Fruit fly (Drosophila melanogaster) whole organism, embryonic: Measurements from ENCODE around the gene CG13131.

Experiments used
- B-H2 ChIP-seq: fragments of 200-800 bp; sonication (Bioruptor generic); optimal IDR thresholded peaks from 2 replicates; lab custom pipeline; 2018; ENCODE audit warnings: missing biosample characterization, mild to moderate bottlenecking, missing genetic modification characterization
- CG11398 ChIP-seq: fragments of 200-800 bp; sonication (Bioruptor generic); optimal IDR thresholded peaks from 2 replicates; lab custom pipeline; 2016; ENCODE audit warnings: missing biosample characterization, missing genetic modification characterization
- CG12104 ChIP-seq: fragments of 200-800 bp; sonication (Bioruptor generic); optimal IDR thresholded peaks from 3 replicates; lab custom pipeline; 2016; ENCODE audit warnings: missing biosample characterization, missing genetic modification characterization
- CG12155 ChIP-seq: fragments of 200-800 bp; sonication (Bioruptor generic); optimal IDR thresholded peaks from 3 replicates; lab custom pipeline; 2016; ENCODE audit warnings: missing biosample characterization, missing genetic modification characterization
- CG14965 ChIP-seq: fragments of 200-800 bp; sonication (Bioruptor generic); optimal IDR thresholded peaks from 2 replicates; lab custom pipeline; 2016; ENCODE audit warnings: missing biosample characterization, missing genetic modification characterization, borderline replicate concordance
- CG2120 ChIP-seq: fragments of 200-800 bp; sonication (Bioruptor generic); optimal IDR thresholded peaks from 3 replicates; lab custom pipeline; 2016; ENCODE audit warnings: missing biosample characterization, missing genetic modification characterization
- CG2199 ChIP-seq: fragments of 200-800 bp; sonication (Bioruptor generic); IDR thresholded peaks from 3 replicates; pipeline ENCODE4 v1.3.6; 2022; ENCODE audit warnings: missing biosample characterization, missing genetic modification characterization
- CG2712 ChIP-seq: fragments of 200-800 bp; optimal IDR thresholded peaks from 3 replicates; lab custom pipeline; 2019; ENCODE audit warnings: missing biosample characterization, mild to moderate bottlenecking, missing genetic modification characterization, moderate library complexity
- CG30020 ChIP-seq: fragments of 200-800 bp; optimal IDR thresholded peaks from 2 replicates; lab custom pipeline; 2019; ENCODE audit warnings: missing biosample characterization, mild to moderate bottlenecking, missing genetic modification characterization, moderate library complexity
- CG3163 ChIP-seq: fragments of 200-800 bp; sonication (Bioruptor generic); optimal IDR thresholded peaks from 3 replicates; lab custom pipeline; 2016; ENCODE audit warnings: missing biosample characterization, missing genetic modification characterization
- CG34422 ChIP-seq: fragments of 200-800 bp; sonication (Bioruptor generic); IDR thresholded peaks from 3 replicates; pipeline ENCODE4 v1.3.6; 2022; ENCODE audit warnings: missing biosample characterization, missing genetic modification characterization
- CG4404 ChIP-seq: fragments of 200-800 bp; sonication (Bioruptor generic); IDR thresholded peaks from 2 replicates; pipeline ENCODE4 v1.3.6; 2022; ENCODE audit warnings: missing biosample characterization, missing genetic modification characterization
- CG4707 ChIP-seq: fragments of 200-800 bp; sonication (Bioruptor generic); optimal IDR thresholded peaks from 2 replicates; lab custom pipeline; 2018; ENCODE audit warnings: missing biosample characterization, mild to moderate bottlenecking, missing genetic modification characterization, moderate library complexity
- CG8089 ChIP-seq: fragments of 200-800 bp; sonication (Bioruptor generic); optimal IDR thresholded peaks from 3 replicates; lab custom pipeline; 2016; ENCODE audit warnings: missing biosample characterization, missing genetic modification characterization
- CG8765 ChIP-seq: fragments of 200-800 bp; sonication (Bioruptor generic); IDR thresholded peaks from 2 replicates; pipeline ENCODE4 v1.3.6; 2022; ENCODE audit warnings: missing biosample characterization, missing genetic modification characterization
- CG9215 ChIP-seq: fragments of 200-800 bp; sonication (Bioruptor generic); IDR thresholded peaks from 2 replicates; pipeline ENCODE4 v1.3.6; 2022; ENCODE audit warnings: missing biosample characterization, missing genetic modification characterization
- ERR ChIP-seq: fragments of 200-800 bp; sonication (Bioruptor generic); optimal IDR thresholded peaks from 2 replicates; lab custom pipeline; 2016; ENCODE audit warnings: missing biosample characterization, missing genetic modification characterization
- Elba2 ChIP-seq: fragments of 200-800 bp; sonication (Bioruptor generic); optimal IDR thresholded peaks from 3 replicates; lab custom pipeline; 2016; ENCODE audit warnings: missing biosample characterization, missing genetic modification characterization
- Fer1 ChIP-seq: fragments of 200-800 bp; sonication (Bioruptor generic); optimal IDR thresholded peaks from 2 replicates; lab custom pipeline; 2017; ENCODE audit warnings: missing biosample characterization, mild to moderate bottlenecking, missing genetic modification characterization
- H2.0 ChIP-seq: fragments of 200-800 bp; sonication (Bioruptor generic); IDR thresholded peaks from 2 replicates; pipeline ENCODE4 v1.3.6; 2022; ENCODE audit warnings: missing biosample characterization, missing genetic modification characterization
- HLHmδ ChIP-seq: fragments of 200-800 bp; sonication (Bioruptor generic); optimal IDR thresholded peaks from 2 replicates; lab custom pipeline; 2018; ENCODE audit warnings: missing biosample characterization, mild to moderate bottlenecking, missing genetic modification characterization, moderate library complexity
- Hmr ChIP-seq: fragments of 200-800 bp; sonication (Bioruptor generic); optimal IDR thresholded peaks from 3 replicates; lab custom pipeline; 2017; ENCODE audit warnings: mild to moderate bottlenecking, missing biosample characterization, missing genetic modification reagents, missing genetic modification characterization
- Kr ChIP-seq: fragments of 200-800 bp; sonication (Bioruptor generic); optimal IDR thresholded peaks from 2 replicates; lab custom pipeline; 2017; ENCODE audit warnings: missing biosample characterization, mild to moderate bottlenecking, missing genetic modification characterization
- Max ChIP-seq: fragments of 200-800 bp; sonication (Bioruptor generic); optimal IDR thresholded peaks from 2 replicates; lab custom pipeline; 2016; ENCODE audit warnings: missing biosample characterization, mild to moderate bottlenecking, missing genetic modification characterization
- Mrtf ChIP-seq: fragments of 200-800 bp; sonication (Bioruptor generic); IDR thresholded peaks from 3 replicates; pipeline ENCODE4 v1.3.6; 2022; ENCODE audit warnings: missing biosample characterization, missing genetic modification characterization
- Myb ChIP-seq: fragments of 200-800 bp; sonication (Bioruptor generic); optimal IDR thresholded peaks from 2 replicates; lab custom pipeline; 2016; ENCODE audit warnings: missing biosample characterization, missing genetic modification characterization
- Opbp ChIP-seq: fragments of 200-800 bp; sonication (Bioruptor generic); IDR thresholded peaks from 3 replicates; pipeline ENCODE4 v1.3.6; 2022; ENCODE audit warnings: missing biosample characterization, missing genetic modification characterization; ENCODE audit not compliant: partially characterized antibody
- Pdp1 ChIP-seq, 2 experiments: fragments of 200-800 bp; sonication (Bioruptor generic); optimal IDR thresholded peaks; 3 replicates each; lab custom pipeline; 2016; ENCODE audit warnings: missing biosample characterization in 2 of 2, missing genetic modification characterization in 2 of 2, mild to moderate bottlenecking in 1 of 2, moderate library complexity in 1 of 2
- Spps ChIP-seq: fragments of 200-800 bp; sonication (Bioruptor generic); optimal IDR thresholded peaks from 2 replicates; lab custom pipeline; 2018; ENCODE audit warnings: missing biosample characterization, mild to moderate bottlenecking, missing genetic modification characterization
- Ssrp ChIP-seq: fragments of 200-800 bp; sonication (Bioruptor generic); optimal IDR thresholded peaks from 2 replicates; lab custom pipeline; 2018; ENCODE audit warnings: missing biosample characterization, mild to moderate bottlenecking, missing genetic modification characterization, moderate library complexity
- al ChIP-seq: fragments of 200-800 bp; sonication (Bioruptor generic); IDR thresholded peaks from 2 replicates; pipeline ENCODE4 v1.3.6; 2022; ENCODE audit warnings: missing biosample characterization, missing genetic modification characterization
- btn ChIP-seq: fragments of 200-800 bp; sonication (Bioruptor generic); optimal IDR thresholded peaks from 2 replicates; lab custom pipeline; 2016; ENCODE audit warnings: missing biosample characterization, missing genetic modification characterization
- cas ChIP-seq: fragments of 200-800 bp; sonication (Bioruptor generic); IDR thresholded peaks from 2 replicates; pipeline ENCODE4 v1.3.6; 2022; ENCODE audit warnings: missing biosample characterization, missing genetic modification characterization
- croc ChIP-seq: fragments of 200-800 bp; sonication (Bioruptor generic); conservative IDR thresholded peaks from 3 replicates; pipeline ENCODE4 v1.3.6; 2022; ENCODE audit warnings: missing biosample characterization, missing genetic modification characterization
- en ChIP-seq: fragments of 200-800 bp; sonication (Bioruptor generic); optimal IDR thresholded peaks from 2 replicates; lab custom pipeline; 2016; ENCODE audit warnings: missing biosample characterization, missing genetic modification characterization
- esg ChIP-seq: fragments of 200-800 bp; sonication (Bioruptor generic); conservative IDR thresholded peaks from 2 replicates; pipeline ENCODE4 v1.3.6; 2022; ENCODE audit warnings: missing biosample characterization, missing genetic modification characterization
- ind ChIP-seq: fragments of 200-800 bp; sonication (Bioruptor generic); optimal IDR thresholded peaks from 3 replicates; lab custom pipeline; 2016; ENCODE audit warnings: missing biosample characterization, missing genetic modification characterization
- lola ChIP-seq, 3 experiments: fragments of >200 bp in 2 of 3; fragments of 200-800 bp in 1 of 3; sonication (Bioruptor generic) in 1 of 3; optimal IDR thresholded peaks; 2 replicates each; lab custom pipeline; 2017 to 2019; ENCODE audit warnings: missing biosample characterization in 3 of 3, missing genetic modification characterization in 3 of 3, mild to moderate bottlenecking in 1 of 3, moderate library complexity in 1 of 3
- maf-S ChIP-seq: fragments of 200-800 bp; sonication (Bioruptor generic); optimal IDR thresholded peaks from 2 replicates; lab custom pipeline; 2016; ENCODE audit warnings: missing biosample characterization, missing genetic modification characterization
- mld ChIP-seq: fragments of 200-800 bp; sonication (Bioruptor generic); IDR thresholded peaks from 3 replicates; pipeline ENCODE4 v1.3.6; 2022; ENCODE audit warnings: missing biosample characterization, missing genetic modification characterization; ENCODE audit not compliant: partially characterized antibody
- otp ChIP-seq: fragments of 200-800 bp; sonication (Bioruptor generic); IDR thresholded peaks from 3 replicates; pipeline ENCODE4, ENCODE4 v1.3.6; 2022; ENCODE audit warnings: missing biosample characterization, missing genetic modification characterization
- rib ChIP-seq: fragments of 200-800 bp; sonication (Bioruptor generic); IDR thresholded peaks from 2 replicates; pipeline ENCODE4 v1.3.6; 2022; ENCODE audit warnings: missing biosample characterization, missing genetic modification characterization
- sd ChIP-seq: fragments of 200-800 bp; sonication (Bioruptor generic); optimal IDR thresholded peaks from 3 replicates; lab custom pipeline; 2018; ENCODE audit warnings: missing biosample characterization, mild to moderate bottlenecking, missing genetic modification characterization, moderate library complexity
- slp2 ChIP-seq: fragments of 200-800 bp; sonication (Bioruptor generic); optimal IDR thresholded peaks from 2 replicates; lab custom pipeline; 2016; ENCODE audit warnings: missing biosample characterization, missing genetic modification characterization
- sna ChIP-seq: fragments of 200-800 bp; sonication (Bioruptor generic); IDR thresholded peaks from 2 replicates; pipeline ENCODE4 v1.3.6; 2022; ENCODE audit warnings: missing biosample characterization, missing genetic modification characterization; ENCODE audit not compliant: partially characterized antibody
- so ChIP-seq: fragments of 200-800 bp; sonication (Bioruptor generic); IDR thresholded peaks from 3 replicates; pipeline ENCODE4 v1.3.6; 2022; ENCODE audit warnings: missing biosample characterization, missing genetic modification characterization
- sob ChIP-seq: fragments of 200-800 bp; sonication (Bioruptor generic); IDR thresholded peaks from 2 replicates; pipeline ENCODE4 v1.3.6; 2022; ENCODE audit warnings: missing biosample characterization, missing genetic modification characterization
- zen2 ChIP-seq: fragments of 200-800 bp; sonication (Bioruptor generic); IDR thresholded peaks from 3 replicates; pipeline ENCODE4 v1.3.6; 2022; ENCODE audit warnings: missing biosample characterization, missing genetic modification characterization; ENCODE audit not compliant: partially characterized antibody
- zf30C ChIP-seq: fragments of 200-800 bp; sonication (Bioruptor generic); optimal IDR thresholded peaks from 3 replicates; lab custom pipeline; 2018; ENCODE audit warnings: missing biosample characterization, mild to moderate bottlenecking, missing genetic modification characterization
- zfh1 ChIP-seq: fragments of 200-800 bp; sonication (Bioruptor generic); IDR thresholded peaks from 3 replicates; pipeline ENCODE4 v1.3.6; 2022; ENCODE audit warnings: missing biosample characterization, missing genetic modification characterization
- zfh2 ChIP-seq: fragments of 200-800 bp; sonication (Bioruptor generic); optimal IDR thresholded peaks from 2 replicates; lab custom pipeline; 2016; ENCODE audit warnings: missing biosample characterization, missing genetic modification characterization

CG13131 gene

DNA sequence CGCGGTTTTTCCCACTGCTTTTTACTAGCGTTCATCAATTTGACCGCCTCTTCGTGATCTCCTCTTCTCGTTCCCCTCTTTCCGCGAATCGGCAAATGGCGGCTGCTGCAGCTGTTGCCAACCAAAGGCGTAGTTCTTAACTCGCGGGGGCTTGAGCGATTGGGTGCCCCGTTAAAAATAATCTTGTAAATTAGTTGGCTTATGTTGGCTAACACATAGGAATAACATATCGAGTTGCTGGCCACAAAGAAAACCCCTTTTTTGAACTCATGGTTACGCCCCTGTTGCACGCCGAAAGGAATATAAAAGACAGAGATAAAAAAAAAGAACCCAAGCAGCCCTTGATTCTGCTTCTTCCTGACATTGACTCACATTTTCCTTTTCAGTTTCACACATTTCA, 40.0 kb upstream of the CG13131 start (continued):
- TF ChIP-seq Kr (GFP tag; lab: Kevin White, UChicago) (no peak), sob (GFP tag; lab: Robert Waterston, UW) (peak; percentile 57; the same call in 1 of the 2 replicates), H2.0 (peak; percentile 84), Mrtf (peak; percentile 71), CG11398 (GFP tag; lab: Kevin White, UChicago) (peak; percentile 25), CG30020 (no peak), CG8089 (GFP tag; lab: Kevin White, UChicago) (peak; percentile 63), Spps (peak; percentile 65), zfh1 (GFP tag; lab: Robert Waterston, UW) (peak; percentile 96), rib (GFP tag; lab: Robert Waterston, UW) (no peak), slp2 (GFP tag; lab: Kevin White, UChicago) (peak; percentile 69), zf30C (no peak), CG14965 (no peak), B-H2 (GFP tag; lab: Kevin White, UChicago) (no peak), HLHmδ (GFP tag; lab: Kevin White, UChicago) (no peak), CG12104 (GFP tag; lab: Kevin White, UChicago) (peak; percentile 22), Elba2 (no peak), ERR (GFP tag; lab: Kevin White, UChicago) (peak; percentile 21), Opbp (GFP tag; lab: Robert Waterston, UW) (no peak), croc (peak; percentile 85), CG9215 (GFP tag; lab: Robert Waterston, UW) (peak; percentile 55; the same call in 1 of the 2 replicates), CG12155 (GFP tag; lab: Kevin White, UChicago) (peak; percentile 48), zen2 (GFP tag; lab: Robert Waterston, UW) (no peak), al (GFP tag; lab: Robert Waterston, UW) (0 out of 2 replicates have a peak, but pooled peaks have one; percentile 35), sna (GFP tag; lab: Robert Waterston, UW) (no peak), CG2199 (peak; percentile 85), CG3163 (GFP tag; lab: Kevin White, UChicago) (peak; percentile 38), btn (GFP tag; lab: Kevin White, UChicago) (peak; percentile 50), Max (GFP tag; lab: Kevin White, UChicago) (peak; percentile 51), esg (peak; percentile 70), mld (no peak), CG2712 (peak; percentile 85), so (0 out of 3 replicates have a peak, but pooled peaks have one; percentile 30), zfh2 (GFP tag; lab: Kevin White, UChicago) (no peak), CG4404 (GFP tag; lab: Robert Waterston, UW) (peak; percentile 88), otp (peak; percentile 90), cas (GFP tag; lab: Robert Waterston, UW) (no peak), ind (GFP tag; lab: Kevin White, UChicago) (peak; percentile 60), Hmr (GFP tag; lab: Kevin White, UChicago) (peak; percentile 18), Ssrp (peak; percentile 74), en (peak; percentile 68), CG8765 (peak; percentile 89), sd (tag; lab: Kevin White, UChicago) (no peak), Pdp1 (GFP tag; optimal IDR thresholded peaks at IDR 0.05; lab: Kevin White, UChicago) (peak; percentile 70 to 74), maf-S (peak; percentile 41), CG34422 (GFP tag; lab: Robert Waterston, UW) (peak; percentile 87; the same call in 2 of the 3 replicates), lola (GFP tag; optimal IDR thresholded peaks at IDR 0.05; lab: Kevin White, UChicago) (peak in 1 of 3 experiments; percentile 78), Fer1 (GFP tag; lab: Kevin White, UChicago) (no peak), Myb (GFP tag; lab: Kevin White, UChicago) (no peak), CG4707 (GFP tag; lab: Kevin White, UChicago) (no peak), CG2120 (GFP tag; lab: Kevin White, UChicago) (peak; percentile 46)
